Worm (Caenorhabditis elegans): ENCODE measurements around the gene xrn-1.
A peak's percentile ranks its signal among the peaks of the same experiment; 100 is the strongest.

- TF ChIP-seq elt-2 (tag; optimal IDR thresholded peaks at IDR 0.05) (no peak), lin-14 (GFP tag; optimal IDR thresholded peaks at IDR 0.05) (peak; percentile 25), fkh-10 (GFP tag; optimal IDR thresholded peaks at IDR 0.05) (no peak), nhr-11 (tag; optimal IDR thresholded peaks at IDR 0.05) (no peak), ceh-90 (tag; optimal IDR thresholded peaks at IDR 0.05) (no peak)
Measured at ce11 chrII:14046491-14046890, 22.2 kb upstream of the xrn-1 start.
